Fruit fly (Drosophila melanogaster) whole organism, prepupa: ENCODE results near the gene Osi6.

Source experiments
- Blimp-1 ChIP-seq: fragments of 200-800 bp; sonication (Bioruptor generic); optimal IDR thresholded peaks from 3 replicates; lab custom pipeline; 2017; ENCODE audit warnings: missing biosample characterization, missing genetic modification characterization, mild to moderate bottlenecking, moderate library complexity, missing genetic modification reagents
- CG10669 ChIP-seq: fragments of 200-800 bp; sonication (Bioruptor generic); optimal IDR thresholded peaks from 3 replicates; lab custom pipeline; 2018; ENCODE audit warnings: missing biosample characterization, mild to moderate bottlenecking, missing genetic modification characterization, moderate library complexity
- CG11294 ChIP-seq: fragments of 200-800 bp; sonication (Bioruptor generic); IDR thresholded peaks from 2 replicates; pipeline ENCODE4 v1.3.6; 2022; ENCODE audit warnings: missing biosample characterization, missing genetic modification characterization
- CG11762 ChIP-seq: fragments of 200-800 bp; sonication (Bioruptor generic); optimal IDR thresholded peaks from 3 replicates; lab custom pipeline; 2016; ENCODE audit warnings: missing biosample characterization, missing genetic modification characterization; ENCODE audit not compliant: insufficient read depth
- CG11902 ChIP-seq: fragments of 200-800 bp; sonication (Bioruptor generic); optimal IDR thresholded peaks from 3 replicates; lab custom pipeline; 2016; ENCODE audit warnings: missing biosample characterization, missing genetic modification characterization
- CG15336 ChIP-seq: fragments of 200-800 bp; sonication (Bioruptor generic); IDR thresholded peaks from 2 replicates; pipeline ENCODE4 v1.3.6; 2022; ENCODE audit warnings: missing biosample characterization, missing genetic modification characterization
- CG16779 ChIP-seq: fragments of 200-800 bp; sonication (Bioruptor generic); optimal IDR thresholded peaks from 3 replicates; lab custom pipeline; 2017; ENCODE audit warnings: missing biosample characterization, mild to moderate bottlenecking, missing genetic modification characterization
- CG3032 ChIP-seq: fragments of 200-800 bp; optimal IDR thresholded peaks from 2 replicates; lab custom pipeline; 2019; ENCODE audit warnings: missing biosample characterization, mild to moderate bottlenecking, missing genetic modification characterization, moderate library complexity
- CG31627 ChIP-seq: fragments of 200-800 bp; sonication (Bioruptor generic); optimal IDR thresholded peaks from 3 replicates; lab custom pipeline; 2016; ENCODE audit warnings: missing biosample characterization, missing genetic modification characterization
- CG32006 ChIP-seq: fragments of 200-800 bp; sonication (Bioruptor generic); optimal IDR thresholded peaks from 3 replicates; lab custom pipeline; 2017; ENCODE audit warnings: missing biosample characterization, mild to moderate bottlenecking, missing genetic modification characterization
- CG34406 ChIP-seq: fragments of 200-800 bp; sonication (Bioruptor generic); optimal IDR thresholded peaks from 3 replicates; lab custom pipeline; 2016; ENCODE audit warnings: missing biosample characterization, missing genetic modification characterization
- CG4318 ChIP-seq: fragments of 200-800 bp; sonication (Bioruptor generic); optimal IDR thresholded peaks from 3 replicates; lab custom pipeline; 2017; ENCODE audit warnings: missing biosample characterization, mild to moderate bottlenecking, missing genetic modification characterization
- CG6276 ChIP-seq: fragments of 200-800 bp; sonication (Bioruptor generic); optimal IDR thresholded peaks from 2 replicates; lab custom pipeline; 2017; ENCODE audit warnings: missing biosample characterization, mild to moderate bottlenecking, missing genetic modification characterization
- CG8119 ChIP-seq: fragments of 200-800 bp; sonication (Bioruptor generic); IDR thresholded peaks from 3 replicates; pipeline ENCODE4 v1.3.6; 2022; ENCODE audit warnings: missing biosample characterization, missing genetic modification characterization
- CG8319 ChIP-seq: fragments of 200-800 bp; sonication (Bioruptor generic); optimal IDR thresholded peaks from 3 replicates; lab custom pipeline; 2016; ENCODE audit warnings: missing biosample characterization, missing genetic modification characterization
- CG8632 ChIP-seq: fragments of 200-800 bp; sonication (Bioruptor generic); optimal IDR thresholded peaks from 3 replicates; lab custom pipeline; 2016; ENCODE audit warnings: missing biosample characterization, missing genetic modification characterization
- CG9139 ChIP-seq: fragments of 200-800 bp; sonication (Bioruptor generic); optimal IDR thresholded peaks from 3 replicates; lab custom pipeline; 2017; ENCODE audit warnings: missing biosample characterization, mild to moderate bottlenecking, missing genetic modification characterization
- Eip78C ChIP-seq: fragments of 200-800 bp; sonication (Bioruptor generic); peaks from one replicate; lab custom pipeline; 2016; ENCODE audit warnings: missing biosample characterization, missing genetic modification characterization
- Eip93F ChIP-seq: fragments of 200-800 bp; sonication (Bioruptor generic); optimal IDR thresholded peaks from 2 replicates; lab custom pipeline; 2016; ENCODE audit warnings: missing biosample characterization, mild to moderate bottlenecking, missing genetic modification characterization
- Gug ChIP-seq: fragments of 200-800 bp; sonication (Bioruptor generic); IDR thresholded peaks from 2 replicates; pipeline ENCODE4 v1.3.6; 2022; ENCODE audit warnings: missing biosample characterization, missing genetic modification characterization
- Hr4 ChIP-seq: fragments of 200-800 bp; sonication (Bioruptor generic); optimal IDR thresholded peaks from 3 replicates; lab custom pipeline; 2016; ENCODE audit warnings: missing biosample characterization, missing genetic modification characterization
- Lpt ChIP-seq: fragments of 200-800 bp; sonication (Bioruptor generic); optimal IDR thresholded peaks from 3 replicates; lab custom pipeline; 2016; ENCODE audit warnings: missing biosample characterization, missing genetic modification characterization
- Met ChIP-seq: fragments of 200-800 bp; sonication (Bioruptor generic); optimal IDR thresholded peaks from 3 replicates; lab custom pipeline; 2016; ENCODE audit warnings: missing biosample characterization, missing genetic modification characterization
- OdsH ChIP-seq: fragments of 200-800 bp; sonication (Bioruptor generic); optimal IDR thresholded peaks from 3 replicates; lab custom pipeline; 2016; ENCODE audit warnings: missing biosample characterization, missing genetic modification characterization
- Sox102F ChIP-seq: fragments of 200-800 bp; sonication (Bioruptor generic); optimal IDR thresholded peaks from 2 replicates; lab custom pipeline; 2016; ENCODE audit warnings: missing biosample characterization, mild to moderate bottlenecking, missing genetic modification characterization
- cyc ChIP-seq: fragments of 200-800 bp; sonication (Bioruptor generic); optimal IDR thresholded peaks from 3 replicates; lab custom pipeline; 2016; ENCODE audit warnings: missing biosample characterization, missing genetic modification characterization
- dac ChIP-seq: fragments of 200-800 bp; sonication (Bioruptor generic); optimal IDR thresholded peaks from 2 replicates; lab custom pipeline; 2017; ENCODE audit warnings: missing biosample characterization, mild to moderate bottlenecking, missing genetic modification characterization
- dsx ChIP-seq: fragments of 200-800 bp; optimal IDR thresholded peaks from 3 replicates; lab custom pipeline; 2019; ENCODE audit warnings: missing biosample characterization, mild to moderate bottlenecking, missing genetic modification characterization, moderate library complexity; ENCODE audit not compliant: poor library complexity, severe bottlenecking
- eg ChIP-seq: fragments of 200-800 bp; sonication (Bioruptor generic); IDR thresholded peaks from 3 replicates; pipeline ENCODE4 v1.3.6; 2022; ENCODE audit warnings: missing biosample characterization, missing genetic modification characterization
- esn ChIP-seq: fragments of 200-800 bp; sonication (Bioruptor generic); optimal IDR thresholded peaks from 2 replicates; lab custom pipeline; 2016; ENCODE audit warnings: missing biosample characterization, mild to moderate bottlenecking, missing genetic modification characterization, moderate library complexity
- fd59A ChIP-seq: fragments of 200-800 bp; sonication (Bioruptor generic); optimal IDR thresholded peaks from 2 replicates; lab custom pipeline; 2017; ENCODE audit warnings: missing biosample characterization, mild to moderate bottlenecking, missing genetic modification characterization, missing genetic modification reagents
- fd85E ChIP-seq: fragments of 200-800 bp; sonication (Bioruptor generic); optimal IDR thresholded peaks from 3 replicates; lab custom pipeline; 2016; ENCODE audit warnings: missing biosample characterization, missing genetic modification characterization
- fkh ChIP-seq: fragments of 200-800 bp; sonication (Bioruptor generic); optimal IDR thresholded peaks from 3 replicates; lab custom pipeline; 2017; ENCODE audit warnings: missing biosample characterization, mild to moderate bottlenecking, missing genetic modification characterization, moderate library complexity
- pdm3 ChIP-seq: fragments of 200-800 bp; sonication (Bioruptor generic); optimal IDR thresholded peaks from 3 replicates; lab custom pipeline; 2016; ENCODE audit warnings: missing biosample characterization, missing genetic modification characterization
- spab ChIP-seq: fragments of 200-800 bp; sonication (Bioruptor generic); optimal IDR thresholded peaks from 2 replicates; lab custom pipeline; 2017; ENCODE audit warnings: missing biosample characterization, mild to moderate bottlenecking, missing genetic modification characterization, missing genetic modification reagents
- vri ChIP-seq: fragments of 200-800 bp; sonication (Bioruptor generic); optimal IDR thresholded peaks from 3 replicates; lab custom pipeline; 2016; ENCODE audit warnings: missing biosample characterization, mild to moderate bottlenecking, missing genetic modification characterization

The Osi6 gene

DNA sequence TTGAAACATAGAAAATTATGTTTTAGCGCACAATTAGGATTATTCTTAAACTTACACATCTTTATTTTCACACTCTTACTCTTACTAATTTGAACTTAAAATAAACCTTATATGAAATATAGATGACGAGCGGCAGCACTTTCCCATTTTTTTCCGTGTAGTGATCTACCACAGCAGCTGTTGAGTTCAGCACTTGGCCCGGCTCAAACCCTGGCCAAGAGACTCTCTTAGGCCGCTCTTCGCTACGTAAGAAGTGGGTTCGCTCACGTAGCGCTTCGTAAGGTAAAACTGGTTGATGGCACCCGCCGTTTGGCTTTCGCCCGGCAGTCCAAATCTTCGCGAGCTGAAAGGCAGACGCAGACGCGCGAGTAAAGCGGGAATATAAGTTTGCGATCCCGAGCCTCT, 36.0 kb upstream of the Osi6 start, which contains the start of gene Osi24 (continued):
- TF ChIP-seq CG31627 (GFP tag; lab: Kevin White, UChicago) (peak; percentile 53), CG16779 (tag; lab: Kevin White, UChicago) (peak; percentile 55), Met (GFP tag; lab: Kevin White, UChicago) (peak; percentile 68), fd85E (GFP tag; lab: Kevin White, UChicago) (peak; percentile 4), CG8632 (peak; percentile 73), dsx (GFP tag; lab: Kevin White, UChicago) (peak; percentile 40), Eip78C (GFP tag; lab: Kevin White, UChicago) (peak; percentile 96), Eip93F (GFP tag; lab: Kevin White, UChicago) (no peak), dac (GFP tag; lab: Kevin White, UChicago) (peak; percentile 81), CG6276 (peak; percentile 78), CG10669 (peak; percentile 63), CG9139 (GFP tag; lab: Kevin White, UChicago) (peak; percentile 33), CG8119 (GFP tag; lab: Robert Waterston, UW) (peak; percentile 92), Blimp-1 (no peak), CG15336 (GFP tag; lab: Robert Waterston, UW) (peak; percentile 94), CG11902 (GFP tag; lab: Kevin White, UChicago) (peak; percentile 38), cyc (GFP tag; lab: Kevin White, UChicago) (peak; percentile 51), fd59A (peak; percentile 35), spab (peak; percentile 58)

DNA sequence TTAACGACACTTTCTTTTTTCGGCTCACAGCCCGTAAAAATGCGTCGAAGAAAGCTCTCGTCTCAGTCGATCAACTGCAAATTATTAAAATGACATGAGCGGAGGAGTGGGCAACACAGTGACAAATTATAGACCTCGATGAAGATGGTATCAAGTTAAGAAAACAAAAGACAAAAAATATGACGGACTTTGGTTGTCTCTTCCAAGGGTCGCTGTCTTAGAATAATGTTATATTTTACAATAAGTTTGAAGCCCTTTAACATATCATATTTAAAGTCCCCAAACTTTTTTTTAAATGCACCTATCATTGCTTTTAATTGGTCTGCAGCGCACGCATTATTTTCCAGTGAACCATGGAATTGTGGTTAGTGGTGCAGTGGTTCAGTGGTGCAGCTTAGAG, 34.8 kb upstream of the Osi6 start:
- no peak for TF ChIP-seq Blimp-1
- peak; percentile 60 for TF ChIP-seq Eip78C (GFP tag; lab: Kevin White, UChicago)
- peak; percentile 67 for TF ChIP-seq CG32006 (GFP tag; lab: Kevin White, UChicago)
- TF ChIP-seq CG15336 (GFP tag; lab: Robert Waterston, UW), result peak; percentile 39; the same call in 1 of the 2 replicates
- peak; percentile 62 for TF ChIP-seq Hr4
- peak; percentile 19 for TF ChIP-seq CG4318 (GFP tag; lab: Kevin White, UChicago)
- TF ChIP-seq Gug, result no peak
- TF ChIP-seq pdm3, result peak; percentile 12
- TF ChIP-seq, all 60 proteins: peak for 6

DNA sequence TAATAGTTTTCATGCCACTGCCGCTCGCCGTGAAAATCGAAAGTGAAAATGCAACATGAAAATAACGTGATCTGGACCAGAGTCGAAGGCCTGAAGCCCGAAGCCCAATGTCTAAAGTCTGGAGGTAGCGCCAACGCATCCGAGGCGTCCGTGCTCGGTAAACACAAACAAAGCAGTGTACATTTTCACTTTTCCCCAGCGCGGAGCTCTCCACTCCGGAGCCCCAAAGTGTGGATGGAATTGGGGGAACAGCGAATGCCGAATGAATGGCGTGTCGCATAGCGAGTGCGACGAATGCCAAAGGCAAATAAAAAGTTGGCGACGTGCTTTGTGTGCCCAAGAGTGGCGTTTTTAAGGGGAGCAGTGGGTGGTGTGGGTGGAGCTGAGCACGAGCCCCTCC, 31.5 kb upstream of the Osi6 start:
- TF ChIP-seq CG6276 (peak; percentile 33), CG32006 (GFP tag; lab: Kevin White, UChicago) (peak; percentile 24), dac (GFP tag; lab: Kevin White, UChicago) (no peak), CG11762 (GFP tag; lab: Kevin White, UChicago) (no peak), fkh (GFP tag; lab: Kevin White, UChicago) (peak; percentile 64), CG34406 (GFP tag; lab: Kevin White, UChicago) (no peak), Blimp-1 (peak; percentile 39), eg (GFP tag; lab: Robert Waterston, UW) (peak; percentile 30; the same call in 1 of the 3 replicates)

DNA sequence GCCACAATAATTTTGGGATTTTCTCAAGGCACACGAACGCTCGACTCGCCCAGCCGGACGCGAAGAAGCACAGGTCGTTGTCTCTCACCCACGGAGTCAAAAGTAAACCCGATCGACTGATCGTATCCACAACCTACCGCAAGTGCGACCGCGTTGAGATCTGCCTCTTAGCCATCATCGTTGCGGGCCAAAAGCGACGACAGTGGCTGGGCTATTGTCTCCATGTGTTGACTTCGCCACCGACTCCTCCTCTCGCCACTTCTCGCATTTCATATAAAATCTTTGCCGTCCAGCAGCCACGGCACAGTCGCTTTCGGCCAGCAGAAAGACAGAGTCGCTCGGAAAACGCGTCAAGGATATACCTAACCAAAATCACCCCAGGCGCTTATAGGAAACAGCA, 25.4 kb upstream of the Osi6 start, which contains the start of gene Osi2:
Osi2 (plus strand) TSS at position 301 of the 400 bp plus-strand sequence.
- TF ChIP-seq CG4318 (GFP tag; lab: Kevin White, UChicago) (no peak), CG8632 (no peak), OdsH (GFP tag; lab: Kevin White, UChicago) (no peak), CG10669 (no peak), CG11294 (GFP tag; lab: Robert Waterston, UW) (no peak), CG3032 (tag; lab: Kevin White, UChicago) (no peak), esn (GFP tag; lab: Kevin White, UChicago) (no peak), CG32006 (GFP tag; lab: Kevin White, UChicago) (no peak), Sox102F (GFP tag; lab: Kevin White, UChicago) (no peak), CG9139 (GFP tag; lab: Kevin White, UChicago) (no peak), CG8319 (GFP tag; lab: Kevin White, UChicago) (no peak), CG16779 (tag; lab: Kevin White, UChicago) (no peak), vri (no peak), fd59A (no peak), Lpt (no peak)
